Worm (Caenorhabditis elegans) whole organism, early embryonic: ENCODE measurements around the gene cyp-33C11.

Experiments
- B0310.2 ChIP-seq: sonication (generic microtip); optimal IDR thresholded peaks from 2 replicates; lab custom pipeline; 2016; ENCODE audit warnings: mild to moderate bottlenecking, missing genetic modification characterization, missing compliant biosample characterization
- aly-1 ChIP-seq: sonication (generic microtip); optimal IDR thresholded peaks from 2 replicates; lab custom pipeline; 2016; ENCODE audit warnings: missing genetic modification characterization, missing compliant biosample characterization
- ama-1 ChIP-seq: fragments of 150-350 bp; optimal IDR thresholded peaks from 2 replicates; lab custom pipeline; 2014
- ceh-13 ChIP-seq: fragments of 200-800 bp; sonication (Bioruptor generic); optimal IDR thresholded peaks from 2 replicates; lab custom pipeline; 2018; ENCODE audit warnings: mild to moderate bottlenecking, missing genetic modification characterization, missing compliant biosample characterization
- ets-7 ChIP-seq: sonication (generic microtip); optimal IDR thresholded peaks from 2 replicates; lab custom pipeline; 2016; ENCODE audit warnings: missing genotype, missing genetic modification characterization, missing compliant biosample characterization
- flt-1 ChIP-seq: fragments of 200-800 bp; sonication (Bioruptor generic); IDR thresholded peaks from 2 replicates; pipeline ENCODE4 v1.3.6; 2022; ENCODE audit warnings: missing genetic modification characterization, missing compliant biosample characterization
- hmg-4 ChIP-seq: fragments of 200-800 bp; sonication (Bioruptor generic); optimal IDR thresholded peaks from 2 replicates; lab custom pipeline; 2018; ENCODE audit warnings: mild to moderate bottlenecking, missing genetic modification characterization, missing compliant biosample characterization
- hnd-1 ChIP-seq: sonication (generic microtip); optimal IDR thresholded peaks from 2 replicates; lab custom pipeline; 2016; ENCODE audit warnings: missing genetic modification characterization, missing compliant biosample characterization
- scrt-1 ChIP-seq: fragments of 200-800 bp; sonication (Bioruptor generic); IDR thresholded peaks from 2 replicates; pipeline ENCODE4 v1.3.6; 2022; ENCODE audit warnings: missing genetic modification characterization, missing compliant biosample characterization
- tbx-11 ChIP-seq: fragments of 200-800 bp; sonication (Bioruptor generic); IDR thresholded peaks from 2 replicates; pipeline ENCODE4 v1.3.6; 2022; ENCODE audit warnings: missing genetic modification characterization, missing compliant biosample characterization
- tra-4 ChIP-seq: sonication (generic microtip); optimal IDR thresholded peaks from 2 replicates; lab custom pipeline; 2017; ENCODE audit warnings: missing genetic modification characterization, missing compliant biosample characterization

DNA sequence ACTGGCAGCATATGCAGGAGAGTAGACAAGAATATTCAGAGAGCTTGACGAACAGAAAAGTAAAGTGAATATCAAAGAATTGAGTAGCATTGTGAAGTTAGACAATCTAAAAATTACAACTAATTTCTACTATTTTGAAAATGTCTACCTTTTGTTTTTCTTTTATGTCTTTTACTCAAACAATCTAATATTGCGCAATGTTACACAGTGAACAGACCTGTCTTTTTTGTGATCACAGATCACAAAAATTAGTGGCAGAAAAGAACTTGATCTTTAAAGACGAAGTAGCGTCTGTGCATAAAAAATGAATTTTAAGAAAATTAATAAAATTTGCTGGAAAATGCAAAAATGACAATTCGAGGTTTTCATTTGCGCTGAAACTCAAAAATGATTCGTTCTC lies 13.7 kb downstream of the cyp-33C11 start:
- TF ChIP-seq aly-1 (tag; lab: Kevin White, UChicago) (no peak), tra-4 (tag; lab: Kevin White, UChicago) (no peak), ama-1 (no peak), B0310.2 (tag; lab: Kevin White, UChicago) (no peak), hnd-1 (tag; lab: Kevin White, UChicago) (no peak), flt-1 (no peak), hmg-4 (GFP tag; lab: Kevin White, UChicago) (no peak), tbx-11 (GFP tag; lab: Robert Waterston, UW) (no peak), ceh-13 (GFP tag; lab: Kevin White, UChicago) (no peak), ets-7 (tag; lab: Kevin White, UChicago) (no peak), scrt-1 (GFP tag; lab: Robert Waterston, UW) (no peak)
